Worm (Caenorhabditis elegans): ENCODE results near the gene C28H8.2.

DNA sequence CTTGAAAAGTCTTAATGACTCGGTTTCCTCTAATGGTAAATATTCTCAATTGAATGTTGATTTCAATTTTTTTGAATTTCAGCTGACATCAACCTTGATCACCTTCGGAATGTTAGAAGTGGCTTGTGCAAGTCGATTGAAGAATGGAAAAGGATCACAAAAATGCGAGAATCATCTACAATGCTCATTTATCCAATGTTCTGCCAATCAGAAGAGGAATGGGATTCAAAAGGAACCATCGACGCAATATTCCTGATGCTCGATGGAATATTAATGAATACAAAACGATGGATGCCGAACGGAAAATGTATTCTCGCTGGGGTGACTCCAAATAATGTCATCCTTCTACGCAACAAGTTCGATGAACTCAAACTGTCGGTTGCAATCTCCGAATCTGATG, 41.4 kb downstream of the C28H8.2 start:
- no peak for TF ChIP-seq nhr-237 (tag; optimal IDR thresholded peaks at IDR 0.05)
- no peak for TF ChIP-seq aly-2 (tag; optimal IDR thresholded peaks at IDR 0.05)
- no peak for TF ChIP-seq ceh-82 (tag; optimal IDR thresholded peaks at IDR 0.05)
- no peak for TF ChIP-seq fkh-10 (GFP tag; optimal IDR thresholded peaks at IDR 0.05)
- TF ChIP-seq lin-39 (tag; optimal IDR thresholded peaks at IDR 0.05): no peak
- TF ChIP-seq snpc-4 (tag; optimal IDR thresholded peaks at IDR 0.05): no peak
- TF ChIP-seq nhr-77 (tag; optimal IDR thresholded peaks at IDR 0.05): no peak
- TF ChIP-seq lin-15B (tag; optimal IDR thresholded peaks at IDR 0.05): no peak
- TF ChIP-seq elt-1 (tag; optimal IDR thresholded peaks at IDR 0.05): no peak
